Worm (Caenorhabditis elegans) whole organism, L1 larva: ENCODE measurements around the gene cutl-21.

Experiments used
- C04F5.9 ChIP-seq: sonication (generic microtip); optimal IDR thresholded peaks from 2 replicates; lab custom pipeline; 2016; ENCODE audit warnings: missing genetic modification characterization, missing compliant biosample characterization
- aly-2 ChIP-seq: fragments of 150-350 bp; optimal IDR thresholded peaks from 2 replicates; lab custom pipeline; 2014; ENCODE audit warnings: missing biosample characterization, missing genetic modification characterization
- ces-1 ChIP-seq: fragments of 150-350 bp; optimal IDR thresholded peaks from 2 replicates; lab custom pipeline; 2014; ENCODE audit warnings: missing biosample characterization, missing genetic modification reagents, missing genetic modification characterization
- jun-1 ChIP-seq: fragments of 150-350 bp; optimal IDR thresholded peaks from 2 replicates; lab custom pipeline; 2014; ENCODE audit warnings: missing biosample characterization, missing genetic modification reagents, missing genetic modification characterization
- lin-35 ChIP-seq, 2 experiments: fragments of 150-350 bp; optimal IDR thresholded peaks; 2 replicates each; lab custom pipeline; 2014; ENCODE audit warnings: missing biosample characterization in 2 of 2, missing genetic modification characterization in 2 of 2, missing genetic modification reagents in 2 of 2
- lin-39 ChIP-seq: fragments of 150-350 bp; optimal IDR thresholded peaks from 2 replicates; lab custom pipeline; 2014; ENCODE audit warnings: missing biosample characterization, missing genetic modification reagents, missing genetic modification characterization
- nhr-28 ChIP-seq: fragments of 150-350 bp; optimal IDR thresholded peaks from 2 replicates; lab custom pipeline; 2014; ENCODE audit warnings: missing biosample characterization, missing genetic modification characterization
- nhr-77 ChIP-seq: fragments of 150-350 bp; optimal IDR thresholded peaks from 2 replicates; lab custom pipeline; 2014; ENCODE audit warnings: missing biosample characterization, missing genetic modification characterization
- sox-4 ChIP-seq: sonication (generic microtip); optimal IDR thresholded peaks from 2 replicates; lab custom pipeline; 2016; ENCODE audit warnings: missing genetic modification characterization, missing compliant biosample characterization
- tbx-2 ChIP-seq: sonication (generic microtip); optimal IDR thresholded peaks from 2 replicates; lab custom pipeline; 2016; ENCODE audit warnings: missing genetic modification characterization, missing compliant biosample characterization

ce11 chrX:991274-991673 is 12.9 kb upstream of the cutl-21 start, which contains the start of the genes C09E10.3 and dgk-1:
- TF ChIP-seq aly-2 = no peak
- TF ChIP-seq sox-4 (tag; lab: Kevin White, UChicago) = no peak
- TF ChIP-seq ces-1 (GFP tag; lab: Kevin White, UChicago) = no peak
- no peak for TF ChIP-seq nhr-77
- TF ChIP-seq lin-35 (GFP tag; optimal IDR thresholded peaks at IDR 0.05; lab: Kevin White, UChicago) = no peak
- no peak for TF ChIP-seq C04F5.9 (tag; lab: Kevin White, UChicago)
- TF ChIP-seq nhr-28 (tag; lab: Kevin White, UChicago) = no peak
- no peak for TF ChIP-seq lin-39 (tag; lab: Kevin White, UChicago)
- no peak for TF ChIP-seq tbx-2
- no peak for TF ChIP-seq jun-1 (tag; lab: Kevin White, UChicago)
